Fruit fly (Drosophila melanogaster) whole organism, embryonic: ENCODE measurements around the gene brat.

Experiments
- Adf1 ChIP-seq: fragments of 200-800 bp; sonication (Bioruptor generic); IDR thresholded peaks from 2 replicates; pipeline ENCODE4 v1.3.6; 2022; ENCODE audit warnings: missing biosample characterization, missing genetic modification characterization
- Awh ChIP-seq: fragments of 200-800 bp; sonication (Bioruptor generic); IDR thresholded peaks from 2 replicates; pipeline ENCODE4, ENCODE4 v1.3.6; 2022; ENCODE audit warnings: missing biosample characterization, missing genetic modification characterization
- CG10543 ChIP-seq: fragments of 200-800 bp; sonication (Bioruptor generic); optimal IDR thresholded peaks from 3 replicates; lab custom pipeline; 2017; ENCODE audit warnings: missing biosample characterization, mild to moderate bottlenecking, missing genetic modification characterization, moderate library complexity
- CG11093 ChIP-seq: fragments of 200-800 bp; sonication (Bioruptor generic); IDR thresholded peaks from 3 replicates; pipeline ENCODE4 v1.3.6; 2022; ENCODE audit warnings: missing biosample characterization, missing genetic modification characterization
- CG12071 ChIP-seq: fragments of 200-800 bp; sonication (Bioruptor generic); optimal IDR thresholded peaks from 3 replicates; lab custom pipeline; 2018; ENCODE audit warnings: missing biosample characterization, mild to moderate bottlenecking, missing genetic modification characterization
- CG12155 ChIP-seq: fragments of 200-800 bp; sonication (Bioruptor generic); optimal IDR thresholded peaks from 3 replicates; lab custom pipeline; 2016; ENCODE audit warnings: missing biosample characterization, missing genetic modification characterization
- CG14710 ChIP-seq: fragments of 200-800 bp; sonication (Bioruptor generic); optimal IDR thresholded peaks from 3 replicates; lab custom pipeline; 2019; ENCODE audit warnings: missing biosample characterization, mild to moderate bottlenecking, missing genetic modification characterization, moderate library complexity
- CG15601 ChIP-seq: fragments of 200-800 bp; sonication (Bioruptor generic); optimal IDR thresholded peaks from 3 replicates; lab custom pipeline; 2019; ENCODE audit warnings: missing biosample characterization, mild to moderate bottlenecking, missing genetic modification characterization, moderate library complexity
- CG17186 ChIP-seq: fragments of 200-800 bp; sonication (Bioruptor generic); optimal IDR thresholded peaks from 3 replicates; lab custom pipeline; 2017; ENCODE audit warnings: missing biosample characterization, missing genetic modification reagents, missing genetic modification characterization
- CG17361 ChIP-seq: fragments of 200-800 bp; sonication (Bioruptor generic); IDR thresholded peaks from 3 replicates; pipeline ENCODE4 v1.3.6; 2022; ENCODE audit warnings: missing biosample characterization, missing genetic modification characterization
- CG17829 ChIP-seq: fragments of 200-800 bp; optimal IDR thresholded peaks from 2 replicates; lab custom pipeline; 2019; ENCODE audit warnings: missing biosample characterization, mild to moderate bottlenecking, missing genetic modification characterization, moderate library complexity
- CG32532 ChIP-seq: fragments of 200-800 bp; sonication (Bioruptor generic); IDR thresholded peaks from 2 replicates; pipeline ENCODE4 v1.3.6; 2022; ENCODE audit warnings: missing biosample characterization, missing genetic modification characterization
- CG3995 ChIP-seq: fragments of 200-800 bp; sonication (Bioruptor generic); optimal IDR thresholded peaks from 3 replicates; lab custom pipeline; 2016; ENCODE audit warnings: missing biosample characterization, missing genetic modification characterization
- CG4282 ChIP-seq: fragments of 200-800 bp; sonication (Bioruptor generic); optimal IDR thresholded peaks from 2 replicates; lab custom pipeline; 2016; ENCODE audit warnings: missing biosample characterization, missing genetic modification characterization
- CG5180 ChIP-seq: fragments of 200-800 bp; sonication (Bioruptor generic); optimal IDR thresholded peaks from 3 replicates; lab custom pipeline; 2017; ENCODE audit warnings: missing biosample characterization, missing genetic modification characterization, mild to moderate bottlenecking, moderate library complexity, missing genetic modification reagents
- CG6854 ChIP-seq: fragments of 200-800 bp; sonication (Bioruptor generic); optimal IDR thresholded peaks from 3 replicates; lab custom pipeline; 2017; ENCODE audit warnings: missing biosample characterization, mild to moderate bottlenecking, missing genetic modification characterization
- CG7271 ChIP-seq: fragments of 200-800 bp; sonication (Bioruptor generic); optimal IDR thresholded peaks from 2 replicates; lab custom pipeline; 2018; ENCODE audit warnings: missing biosample characterization, mild to moderate bottlenecking, missing genetic modification characterization, moderate library complexity
- CG7745 ChIP-seq: fragments of 200-800 bp; sonication (Bioruptor generic); optimal IDR thresholded peaks from 2 replicates; lab custom pipeline; 2018; ENCODE audit warnings: missing biosample characterization, mild to moderate bottlenecking, missing genetic modification characterization, moderate library complexity
- CG8765 ChIP-seq: fragments of 200-800 bp; sonication (Bioruptor generic); IDR thresholded peaks from 2 replicates; pipeline ENCODE4 v1.3.6; 2022; ENCODE audit warnings: missing biosample characterization, missing genetic modification characterization
- CG8924 ChIP-seq: fragments of 200-800 bp; optimal IDR thresholded peaks from 3 replicates; lab custom pipeline; 2019; ENCODE audit warnings: missing biosample characterization, mild to moderate bottlenecking, missing genetic modification characterization, moderate library complexity
- Dfd ChIP-seq, 2 experiments: fragments of >200 bp; optimal IDR thresholded peaks; 2 replicates each; lab custom pipeline; 2017; ENCODE audit warnings: missing biosample characterization in 2 of 2, missing genetic modification characterization in 2 of 2
- Dll ChIP-seq: fragments of 200-800 bp; sonication (Bioruptor generic); IDR thresholded peaks from 4 replicates; pipeline ENCODE4 v1.3.6; 2022; ENCODE audit warnings: missing biosample characterization, missing genetic modification characterization; ENCODE audit not compliant: partially characterized antibody
- Doc3 ChIP-seq: fragments of 200-800 bp; sonication (Bioruptor generic); IDR thresholded peaks from 3 replicates; pipeline ENCODE4 v1.3.6; 2022; ENCODE audit warnings: missing biosample characterization, missing genetic modification characterization; ENCODE audit not compliant: partially characterized antibody
- Ets65A ChIP-seq: fragments of 200-800 bp; sonication (Bioruptor generic); peaks from one replicate; lab custom pipeline; 2016; ENCODE audit warnings: missing biosample characterization, missing genetic modification characterization
- HHEX ChIP-seq: fragments of 200-800 bp; sonication (Bioruptor generic); optimal IDR thresholded peaks from 3 replicates; lab custom pipeline; 2017; ENCODE audit warnings: missing biosample characterization, mild to moderate bottlenecking, missing genetic modification characterization, missing genetic modification reagents
- HLHmδ ChIP-seq: fragments of 200-800 bp; sonication (Bioruptor generic); optimal IDR thresholded peaks from 2 replicates; lab custom pipeline; 2018; ENCODE audit warnings: missing biosample characterization, mild to moderate bottlenecking, missing genetic modification characterization, moderate library complexity
- Hey ChIP-seq: fragments of 200-800 bp; sonication (Bioruptor generic); optimal IDR thresholded peaks from 3 replicates; lab custom pipeline; 2018; ENCODE audit warnings: missing biosample characterization, mild to moderate bottlenecking, missing genetic modification characterization
- Hr3 ChIP-seq: fragments of 200-800 bp; sonication (Bioruptor generic); optimal IDR thresholded peaks from 3 replicates; lab custom pipeline; 2016; ENCODE audit warnings: missing biosample characterization, missing genetic modification characterization
- Lim3 ChIP-seq: fragments of 200-800 bp; sonication (Bioruptor generic); IDR thresholded peaks from 2 replicates; pipeline ENCODE4 v1.3.6; 2022; ENCODE audit warnings: missing biosample characterization, missing genetic modification characterization
- PHDP ChIP-seq: fragments of 200-800 bp; sonication (Bioruptor generic); optimal IDR thresholded peaks from 3 replicates; lab custom pipeline; 2018; ENCODE audit warnings: missing biosample characterization, mild to moderate bottlenecking, missing genetic modification characterization, moderate library complexity
- Rx ChIP-seq: fragments of 200-800 bp; sonication (Bioruptor generic); IDR thresholded peaks from 2 replicates; pipeline ENCODE4 v1.3.6; 2022; ENCODE audit warnings: missing biosample characterization, missing genetic modification characterization
- Sry-β ChIP-seq: fragments of 200-800 bp; sonication (Bioruptor generic); optimal IDR thresholded peaks from 2 replicates; lab custom pipeline; 2018; ENCODE audit warnings: missing biosample characterization, mild to moderate bottlenecking, missing genetic modification characterization, moderate library complexity
- Ssrp ChIP-seq: fragments of 200-800 bp; sonication (Bioruptor generic); optimal IDR thresholded peaks from 2 replicates; lab custom pipeline; 2018; ENCODE audit warnings: missing biosample characterization, mild to moderate bottlenecking, missing genetic modification characterization, moderate library complexity
- amos ChIP-seq: fragments of 200-800 bp; sonication (Bioruptor generic); IDR thresholded peaks from 2 replicates; pipeline ENCODE4 v1.3.6; 2022; ENCODE audit warnings: missing biosample characterization, missing genetic modification characterization; ENCODE audit not compliant: partially characterized antibody
- ap ChIP-seq: fragments of 200-800 bp; sonication (Bioruptor generic); IDR thresholded peaks from 2 replicates; pipeline ENCODE4 v1.3.6; 2022; ENCODE audit warnings: missing biosample characterization, missing genetic modification characterization
- ase ChIP-seq: fragments of 200-800 bp; sonication (Bioruptor generic); IDR thresholded peaks from 3 replicates; pipeline ENCODE4 v1.3.6; 2022; ENCODE audit warnings: missing biosample characterization, missing genetic modification characterization
- az2 ChIP-seq: fragments of 200-800 bp; sonication (Bioruptor generic); optimal IDR thresholded peaks from 3 replicates; lab custom pipeline; 2016; ENCODE audit warnings: missing biosample characterization, missing genetic modification characterization
- chm ChIP-seq: fragments of 200-800 bp; sonication (Bioruptor generic); IDR thresholded peaks from 2 replicates; pipeline ENCODE4 v1.3.6; 2022; ENCODE audit warnings: missing biosample characterization, missing genetic modification characterization
- her ChIP-seq: fragments of 200-800 bp; sonication (Bioruptor generic); optimal IDR thresholded peaks from 2 replicates; lab custom pipeline; 2016; ENCODE audit warnings: missing biosample characterization, missing genetic modification characterization
- lov ChIP-seq, 2 experiments: fragments of 200-800 bp in 1 of 2; fragments of >200 bp in 1 of 2; sonication (Bioruptor generic) in 1 of 2; IDR thresholded peaks in 1 of 2; optimal IDR thresholded peaks in 1 of 2; 2 replicates in 1 of 2; 3 replicates in 1 of 2; pipeline versions ENCODE4 v1.3.6 to Lab custom; 2017 to 2022; ENCODE audit warnings: missing biosample characterization in 1 of 2, missing genetic modification characterization in 1 of 2
- maf-S ChIP-seq: fragments of 200-800 bp; sonication (Bioruptor generic); optimal IDR thresholded peaks from 2 replicates; lab custom pipeline; 2016; ENCODE audit warnings: missing biosample characterization, missing genetic modification characterization
- mld ChIP-seq: fragments of 200-800 bp; sonication (Bioruptor generic); IDR thresholded peaks from 3 replicates; pipeline ENCODE4 v1.3.6; 2022; ENCODE audit warnings: missing biosample characterization, missing genetic modification characterization; ENCODE audit not compliant: partially characterized antibody
- onecut ChIP-seq: fragments of 200-800 bp; sonication (Bioruptor generic); IDR thresholded peaks from 2 replicates; pipeline ENCODE4 v1.3.6; 2022; ENCODE audit warnings: missing biosample characterization, missing genetic modification characterization
- phol ChIP-seq: fragments of 200-800 bp; sonication (Bioruptor generic); optimal IDR thresholded peaks from 3 replicates; lab custom pipeline; 2018; ENCODE audit warnings: missing biosample characterization, mild to moderate bottlenecking, missing genetic modification characterization, moderate library complexity
- pzg ChIP-seq: fragments of 200-800 bp; sonication (Bioruptor generic); optimal IDR thresholded peaks from 3 replicates; lab custom pipeline; 2018; ENCODE audit warnings: missing biosample characterization, mild to moderate bottlenecking, missing genetic modification characterization, moderate library complexity
- slp2 ChIP-seq: fragments of 200-800 bp; sonication (Bioruptor generic); optimal IDR thresholded peaks from 2 replicates; lab custom pipeline; 2016; ENCODE audit warnings: missing biosample characterization, missing genetic modification characterization
- sob ChIP-seq: fragments of 200-800 bp; sonication (Bioruptor generic); IDR thresholded peaks from 2 replicates; pipeline ENCODE4 v1.3.6; 2022; ENCODE audit warnings: missing biosample characterization, missing genetic modification characterization
- tll ChIP-seq, 2 experiments: fragments of 200-800 bp in 1 of 2; fragments of >200 bp in 1 of 2; sonication (Bioruptor generic) in 1 of 2; optimal IDR thresholded peaks; 2 replicates each; lab custom pipeline; 2017 to 2019; ENCODE audit warnings: missing biosample characterization in 2 of 2, missing genetic modification characterization in 2 of 2, mild to moderate bottlenecking in 1 of 2, moderate library complexity in 1 of 2
- vvl ChIP-seq: fragments of 200-800 bp; sonication (Bioruptor generic); IDR thresholded peaks from 2 replicates; pipeline ENCODE4 v1.3.6; 2022; ENCODE audit warnings: missing biosample characterization, missing genetic modification characterization

Gene brat

DNA sequence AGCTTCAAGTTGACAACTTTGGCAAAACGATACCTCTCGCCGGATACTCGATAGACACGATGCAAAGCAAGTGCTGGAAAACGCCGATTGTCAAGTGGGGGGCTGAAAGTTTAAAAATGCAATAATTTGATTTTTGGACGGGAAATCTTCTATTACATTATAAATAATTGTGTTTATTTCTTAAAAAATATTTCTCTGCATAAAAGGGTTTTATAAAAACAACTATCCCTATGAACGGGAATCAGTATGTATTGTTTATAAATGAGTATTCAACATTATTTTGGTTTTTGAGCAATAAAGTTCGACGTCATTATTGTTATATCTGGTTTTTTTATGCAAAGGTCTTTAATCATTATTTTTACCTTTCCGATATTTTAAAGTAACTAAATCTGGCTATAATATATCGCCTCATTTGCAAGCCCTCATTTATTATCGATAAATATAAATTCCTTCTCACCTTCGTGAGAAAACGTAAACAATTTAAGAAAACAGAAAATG, 1.7 kb upstream of the brat start, which contains the start of the genes AsnRS and DCTN6-p27 (continued):
- peak; percentile 50; the same call in 1 of the 2 replicates for TF ChIP-seq Rx
- peak; percentile 71 for TF ChIP-seq Hr3 (GFP tag; lab: Kevin White, UChicago)
- TF ChIP-seq slp2 (GFP tag; lab: Kevin White, UChicago) = peak; percentile 23
- peak; percentile 81 for TF ChIP-seq Ets65A
- peak; percentile 63 for TF ChIP-seq CG15601 (tag; lab: Kevin White, UChicago)
- peak; percentile 48; the same call in 1 of the 2 replicates for TF ChIP-seq onecut (GFP tag; lab: Robert Waterston, UW)
- TF ChIP-seq Doc3 (GFP tag; lab: Robert Waterston, UW) = peak; percentile 67; the same call in 2 of the 3 replicates
- peak; percentile 76 for TF ChIP-seq phol (tag; lab: Kevin White, UChicago)
- TF ChIP-seq CG17829 (tag; lab: Kevin White, UChicago) = peak; percentile 70
- peak; percentile 75; the same call in 2 of the 3 replicates for TF ChIP-seq CG17361 (GFP tag; lab: Robert Waterston, UW)
- TF ChIP-seq CG8924 (tag; lab: Kevin White, UChicago) = peak; percentile 64
- no peak for TF ChIP-seq CG6854 (GFP tag; lab: Kevin White, UChicago)
- no peak for TF ChIP-seq CG7271 (tag; lab: Kevin White, UChicago)
- TF ChIP-seq vvl = peak; percentile 84
- TF ChIP-seq CG3995 (GFP tag; lab: Kevin White, UChicago) = peak; percentile 38
- no peak for TF ChIP-seq CG4282 (GFP tag; lab: Kevin White, UChicago)
- no peak for TF ChIP-seq tll (GFP tag; optimal IDR thresholded peaks at IDR 0.05; lab: Kevin White, UChicago)
- peak; percentile 77 for TF ChIP-seq CG14710 (tag; lab: Kevin White, UChicago)
- TF ChIP-seq CG17186 (GFP tag; lab: Kevin White, UChicago) = peak; percentile 30
- TF ChIP-seq chm (GFP tag; lab: Robert Waterston, UW) = no peak
- peak; percentile 56 for TF ChIP-seq pzg (GFP tag; lab: Kevin White, UChicago)
- TF ChIP-seq CG12155 = peak; percentile 80
- no peak for TF ChIP-seq HLHmδ (GFP tag; lab: Kevin White, UChicago)
- TF ChIP-seq CG5180 = no peak
- TF ChIP-seq Awh (GFP tag; lab: Robert Waterston, UW) = no peak; the same call in 1 of the 2 replicates
- 0 out of 3 replicates have a peak, but pooled peaks have one; percentile 39 for TF ChIP-seq CG11093 (GFP tag; lab: Robert Waterston, UW)
- no peak for TF ChIP-seq lov (optimal IDR thresholded peaks at IDR 0.05; lab: Kevin White, UChicago)
- no peak for TF ChIP-seq lov (GFP tag; IDR thresholded peaks at IDR 0.05; lab: Robert Waterston, UW)
- peak; percentile 66 for TF ChIP-seq az2 (GFP tag; lab: Kevin White, UChicago)
- TF ChIP-seq her (GFP tag; lab: Kevin White, UChicago) = peak; percentile 50
- TF ChIP-seq CG7745 (tag; lab: Kevin White, UChicago) = no peak
- TF ChIP-seq Sry-β (GFP tag; lab: Kevin White, UChicago) = peak; percentile 81
- no peak for TF ChIP-seq Hey
- no peak for TF ChIP-seq Dfd (GFP tag; optimal IDR thresholded peaks at IDR 0.05; lab: Kevin White, UChicago)
- TF ChIP-seq ase (GFP tag; lab: Robert Waterston, UW) = peak; percentile 64; the same call in 2 of the 3 replicates
- peak; percentile 4; the same call in 1 of the 3 replicates for TF ChIP-seq mld (GFP tag; lab: Robert Waterston, UW)
- no peak for TF ChIP-seq Adf1 (GFP tag; lab: Robert Waterston, UW)
- no peak for TF ChIP-seq Lim3 (GFP tag; lab: Robert Waterston, UW)
- TF ChIP-seq PHDP (tag; lab: Kevin White, UChicago) = peak; percentile 57
- peak; percentile 70; the same call in 1 of the 2 replicates for TF ChIP-seq amos
- no peak for TF ChIP-seq CG12071 (GFP tag; lab: Kevin White, UChicago)
- peak; percentile 54 for TF ChIP-seq Ssrp
- TF ChIP-seq ap (GFP tag; lab: Robert Waterston, UW) = no peak; the same call in 1 of the 2 replicates
- TF ChIP-seq CG8765 (GFP tag; lab: Robert Waterston, UW) = no peak
- peak; percentile 57 for TF ChIP-seq maf-S (GFP tag; lab: Kevin White, UChicago)
- TF ChIP-seq HHEX (GFP tag; lab: Kevin White, UChicago) = peak; percentile 65
- TF ChIP-seq CG32532 (GFP tag; lab: Robert Waterston, UW) = peak; percentile 80
- peak; percentile 82 for TF ChIP-seq CG10543 (GFP tag; lab: Kevin White, UChicago)
- peak; percentile 78 for TF ChIP-seq sob (GFP tag; lab: Robert Waterston, UW)
- TF ChIP-seq Dll (GFP tag; lab: Robert Waterston, UW) = peak; percentile 85
